Comparison of ENCODE assay signal across 6 fruit fly cellular contexts in the genomic region with DNA sequence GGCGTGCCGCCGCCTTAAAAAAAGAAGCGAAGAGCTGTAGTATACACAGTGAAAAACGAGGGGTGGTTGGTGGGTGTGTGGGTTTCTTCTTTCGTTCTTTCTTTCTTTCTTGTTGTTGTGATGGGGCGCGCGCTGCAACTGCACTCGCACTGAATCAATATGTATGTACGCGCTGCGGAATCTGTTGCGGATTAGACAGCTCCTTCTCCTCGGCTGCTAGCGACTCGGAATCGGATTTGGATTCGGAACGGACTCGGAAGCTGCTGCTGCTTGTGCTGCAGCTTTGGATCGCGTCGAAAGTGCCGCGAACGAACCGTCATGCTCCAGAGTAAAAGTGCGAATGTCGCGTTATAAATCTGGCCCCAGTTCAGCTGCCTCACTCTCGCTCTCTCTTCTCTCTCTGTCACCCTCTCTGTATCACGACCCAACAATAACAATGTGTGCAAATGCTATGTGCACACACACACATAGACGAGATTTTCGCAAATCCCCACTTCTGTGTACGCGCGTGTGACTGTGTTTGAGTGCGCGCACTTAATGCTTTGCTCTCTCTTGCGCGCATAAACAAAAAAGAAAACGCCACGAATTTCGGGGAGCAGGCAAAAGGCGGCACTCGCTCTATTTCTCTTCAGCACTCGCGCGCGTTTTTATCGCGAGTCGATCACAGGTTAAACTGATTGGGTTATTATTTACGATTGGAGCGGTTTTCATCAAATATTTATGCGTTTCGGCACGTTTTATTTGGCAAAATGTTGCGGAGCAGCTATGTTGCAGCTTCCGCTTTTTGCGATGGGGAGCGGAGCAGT.
TF ChIP-seq lines count a peak whose summit lies in the region.

No protein-coding gene starts in this region.

- no peak for TF ChIP-seq CTCF in whole organism, embryonic (GFP tag; optimal IDR thresholded peaks at IDR 0.05; lab: Kevin White, UChicago)

TF ChIP-seq in whole organism, 6 proteins besides CTCF, POLR2A, EP300 and RAD21:
- no peak for TF ChIP-seq psq (optimal IDR thresholded peaks at IDR 0.05; lab: Kevin White, UChicago)
- TF ChIP-seq CG8478 (optimal IDR thresholded peaks at IDR 0.05; lab: Kevin White, UChicago), result peak; percentile 2

TF ChIP-seq in whole organism, adult, 20 proteins besides CTCF, POLR2A, EP300 and RAD21 (continues in another document):
- TF ChIP-seq pad (GFP tag; optimal IDR thresholded peaks at IDR 0.05; lab: Kevin White, UChicago) (peak; percentile 57), toe (GFP tag; optimal IDR thresholded peaks at IDR 0.05; lab: Kevin White, UChicago) (no peak), ovo (GFP tag; optimal IDR thresholded peaks at IDR 0.05; lab: Kevin White, UChicago) (no peak), Clk (GFP tag; optimal IDR thresholded peaks at IDR 0.05; lab: Kevin White, UChicago) (no peak), cnc (optimal IDR thresholded peaks at IDR 0.05; lab: Kevin White, UChicago) (no peak), kay (GFP tag; lab: Kevin White, UChicago; ENCODE audit: borderline replicate concordance) (no peak), CG33017 (tag; optimal IDR thresholded peaks at IDR 0.05; lab: Kevin White, UChicago) (peak; percentile 15), bab1 (GFP tag; optimal IDR thresholded peaks at IDR 0.05; lab: Kevin White, UChicago) (peak; percentile 20), CG1620 (GFP tag; optimal IDR thresholded peaks at IDR 0.05; lab: Kevin White, UChicago) (peak; percentile 3), Hr96 (GFP tag; optimal IDR thresholded peaks at IDR 0.05; lab: Kevin White, UChicago) (no peak), Mnt (GFP tag; optimal IDR thresholded peaks at IDR 0.05; lab: Kevin White, UChicago) (peak; percentile 69), CG5204 (GFP tag; optimal IDR thresholded peaks at IDR 0.05; lab: Kevin White, UChicago) (no peak), cic (GFP tag; optimal IDR thresholded peaks at IDR 0.05; lab: Kevin White, UChicago) (peak; percentile 56), CG7101 (tag; optimal IDR thresholded peaks at IDR 0.05; lab: Kevin White, UChicago) (peak; percentile 31), CG7045 (GFP tag; optimal IDR thresholded peaks at IDR 0.05; lab: Kevin White, UChicago) (peak; percentile 47), tj (GFP tag; optimal IDR thresholded peaks at IDR 0.05; lab: Kevin White, UChicago) (peak; percentile 79)

TF ChIP-seq in whole organism, embryonic, 481 proteins besides CTCF, POLR2A, EP300 and RAD21 (continues in another document):
- TF ChIP-seq CG9727 (GFP tag; optimal IDR thresholded peaks at IDR 0.05; lab: Kevin White, UChicago), result peak; percentile 9
- TF ChIP-seq btn (GFP tag; optimal IDR thresholded peaks at IDR 0.05; lab: Kevin White, UChicago), result no peak
- TF ChIP-seq CG8281 (tag; optimal IDR thresholded peaks at IDR 0.05; lab: Kevin White, UChicago), result no peak
- peak; percentile 7; the same call in 1 of the 2 replicates for TF ChIP-seq al (GFP tag; IDR thresholded peaks at IDR 0.05; lab: Robert Waterston, UW)
- peak; percentile 22 for TF ChIP-seq Vsx1 (GFP tag; optimal IDR thresholded peaks at IDR 0.05; lab: Kevin White, UChicago)
- TF ChIP-seq CG3281 (GFP tag; optimal IDR thresholded peaks at IDR 0.05; lab: Kevin White, UChicago), result peak; percentile 6
- peak; percentile 2 for TF ChIP-seq BtbVII (GFP tag; optimal IDR thresholded peaks at IDR 0.05; lab: Kevin White, UChicago)
- TF ChIP-seq ken (GFP tag; IDR thresholded peaks at IDR 0.05; lab: Robert Waterston, UW), result 0 out of 3 replicates have a peak, but pooled peaks have one; percentile 7
- TF ChIP-seq chm (GFP tag; IDR thresholded peaks at IDR 0.05; lab: Robert Waterston, UW), result peak; percentile 63
- peak; percentile 46 for TF ChIP-seq CG4617 (GFP tag; optimal IDR thresholded peaks at IDR 0.05; lab: Kevin White, UChicago; ENCODE audit: borderline replicate concordance)
- peak; percentile 1 for TF ChIP-seq CG13296 (GFP tag; optimal IDR thresholded peaks at IDR 0.05; lab: Kevin White, UChicago)
- TF ChIP-seq Med (GFP tag; lab: Kevin White, UChicago), result peak; percentile 49
- no peak for TF ChIP-seq dysf (GFP tag; IDR thresholded peaks at IDR 0.05; lab: Robert Waterston, UW)
- TF ChIP-seq Eip74EF (GFP tag; optimal IDR thresholded peaks at IDR 0.05; lab: Kevin White, UChicago), result peak in 1 of 2 experiments; percentile 57
- no peak for TF ChIP-seq Atf-2 (GFP tag; optimal IDR thresholded peaks at IDR 0.05; lab: Kevin White, UChicago)
- no peak for TF ChIP-seq gcm (GFP tag; optimal IDR thresholded peaks at IDR 0.05; lab: Kevin White, UChicago)

TF ChIP-seq in whole organism, prepupa, 60 proteins besides CTCF, POLR2A, EP300 and RAD21 (continues in another document):
- peak; percentile 64 for TF ChIP-seq net (GFP tag; optimal IDR thresholded peaks at IDR 0.05; lab: Kevin White, UChicago)
- TF ChIP-seq CG1621 (tag; optimal IDR thresholded peaks at IDR 0.05; lab: Kevin White, UChicago), result peak; percentile 13
- peak; percentile 64 for TF ChIP-seq CG6854 (GFP tag; optimal IDR thresholded peaks at IDR 0.05; lab: Kevin White, UChicago)
- peak; percentile 18 for TF ChIP-seq CG10669 (GFP tag; optimal IDR thresholded peaks at IDR 0.05; lab: Kevin White, UChicago)
- peak; percentile 48 for TF ChIP-seq CG8119 (GFP tag; IDR thresholded peaks at IDR 0.05; lab: Robert Waterston, UW)
- TF ChIP-seq Blimp-1 (GFP tag; optimal IDR thresholded peaks at IDR 0.05; lab: Kevin White, UChicago), result peak; percentile 47
- TF ChIP-seq fd59A (GFP tag; optimal IDR thresholded peaks at IDR 0.05; lab: Kevin White, UChicago), result no peak
- TF ChIP-seq CG8319 (GFP tag; optimal IDR thresholded peaks at IDR 0.05; lab: Kevin White, UChicago), result no peak
- peak; percentile 53 for TF ChIP-seq Eip75B (GFP tag; optimal IDR thresholded peaks at IDR 0.05; lab: Kevin White, UChicago)
- TF ChIP-seq achi (GFP tag; optimal IDR thresholded peaks at IDR 0.05; lab: Kevin White, UChicago), result peak; percentile 25
- peak; percentile 32 for TF ChIP-seq CG6808 (GFP tag; optimal IDR thresholded peaks at IDR 0.05; lab: Kevin White, UChicago)
- TF ChIP-seq Hr38 (GFP tag; optimal IDR thresholded peaks at IDR 0.05; lab: Kevin White, UChicago), result no peak
- TF ChIP-seq Gug (GFP tag; IDR thresholded peaks at IDR 0.05; lab: Robert Waterston, UW), result peak; percentile 44; the same call in 1 of the 2 replicates
- peak; percentile 54 for TF ChIP-seq CG6276 (GFP tag; optimal IDR thresholded peaks at IDR 0.05; lab: Kevin White, UChicago)
- no peak for TF ChIP-seq salr (GFP tag; optimal IDR thresholded peaks at IDR 0.05; lab: Kevin White, UChicago)
- TF ChIP-seq CG3032 (tag; optimal IDR thresholded peaks at IDR 0.05; lab: Kevin White, UChicago), result peak; percentile 12
- TF ChIP-seq Eip78C (GFP tag; lab: Kevin White, UChicago), result peak; percentile 86

TF ChIP-seq in whole organism, pupa, 21 proteins besides CTCF, POLR2A, EP300 and RAD21:
- TF ChIP-seq CG8301 (tag; optimal IDR thresholded peaks at IDR 0.05; lab: Kevin White, UChicago) (no peak), fd96Ca (GFP tag; IDR thresholded peaks at IDR 0.05; lab: Robert Waterston, UW) (peak; percentile 51; the same call in 2 of the 3 replicates), CG15710 (tag; optimal IDR thresholded peaks at IDR 0.05; lab: Kevin White, UChicago) (peak; percentile 15), CG4496 (GFP tag; IDR thresholded peaks at IDR 0.05; lab: Robert Waterston, UW) (peak; percentile 71), EcR (GFP tag; optimal IDR thresholded peaks at IDR 0.05; lab: Kevin White, UChicago) (peak; percentile 61), CG32121 (GFP tag; IDR thresholded peaks at IDR 0.05; lab: Robert Waterston, UW) (peak; percentile 57; the same call in 1 of the 2 replicates), CG13204 (GFP tag; optimal IDR thresholded peaks at IDR 0.05; lab: Kevin White, UChicago) (peak; percentile 76), rn (GFP tag; IDR thresholded peaks at IDR 0.05; lab: Robert Waterston, UW) (no peak), gl (tag; optimal IDR thresholded peaks at IDR 0.05; lab: Kevin White, UChicago) (no peak), CG14655 (GFP tag; optimal IDR thresholded peaks at IDR 0.05; lab: Kevin White, UChicago) (no peak), CG9948 (tag; optimal IDR thresholded peaks at IDR 0.05; lab: Kevin White, UChicago) (no peak), Pif1B (GFP tag; optimal IDR thresholded peaks at IDR 0.05; lab: Kevin White, UChicago) (peak; percentile 66), CG8159 (tag; optimal IDR thresholded peaks at IDR 0.05; lab: Kevin White, UChicago) (peak; percentile 20), CG12605 (GFP tag; IDR thresholded peaks at IDR 0.05; lab: Robert Waterston, UW) (no peak), Ets98B (GFP tag; IDR thresholded peaks at IDR 0.05; lab: Robert Waterston, UW) (peak; percentile 61), Pif1A (GFP tag; optimal IDR thresholded peaks at IDR 0.05; lab: Kevin White, UChicago) (peak; percentile 20)
TF ChIP-seq in whole organism, pupa: peak in this region for 10.

TF ChIP-seq in whole organism, wandering third instar larva, 38 proteins besides CTCF, POLR2A, EP300 and RAD21:
- TF ChIP-seq N (GFP tag; optimal IDR thresholded peaks at IDR 0.05; lab: Kevin White, UChicago) (peak; percentile 4), Hnf4 (GFP tag; optimal IDR thresholded peaks at IDR 0.05; lab: Kevin White, UChicago) (no peak), dl (GFP tag; optimal IDR thresholded peaks at IDR 0.05; lab: Kevin White, UChicago; ENCODE audit: insufficient read depth in 1 of 2, partially characterized antibody in 2 of 2) (peak in 1 of 2 experiments; percentile 64), psq (GFP tag; optimal IDR thresholded peaks at IDR 0.05; lab: Kevin White, UChicago) (peak; percentile 43), Sp1 (GFP tag; optimal IDR thresholded peaks at IDR 0.05; lab: Kevin White, UChicago) (peak; percentile 46), h (GFP tag; optimal IDR thresholded peaks at IDR 0.05; lab: Kevin White, UChicago) (peak; percentile 64), Rel (GFP tag; optimal IDR thresholded peaks at IDR 0.05; lab: Kevin White, UChicago) (no peak), Rel (tag; optimal IDR thresholded peaks at IDR 0.05; lab: Kevin White, UChicago) (peak; percentile 89), woc (GFP tag; optimal IDR thresholded peaks at IDR 0.05; lab: Kevin White, UChicago) (peak; percentile 6), Dif (GFP tag; optimal IDR thresholded peaks at IDR 0.05; lab: Kevin White, UChicago; ENCODE audit: partially characterized antibody) (peak; percentile 90), Myc (optimal IDR thresholded peaks at IDR 0.05; lab: Kevin White, UChicago) (no peak), foxo (GFP tag; optimal IDR thresholded peaks at IDR 0.05; lab: Kevin White, UChicago) (peak in 1 of 2 experiments; percentile 40), tai (GFP tag; optimal IDR thresholded peaks at IDR 0.05; lab: Kevin White, UChicago) (no peak), pan (optimal IDR thresholded peaks at IDR 0.05; lab: Kevin White, UChicago) (no peak), fru (GFP tag; optimal IDR thresholded peaks at IDR 0.05; lab: Kevin White, UChicago) (peak; percentile 29), br (GFP tag; optimal IDR thresholded peaks at IDR 0.05; lab: Kevin White, UChicago) (peak; percentile 15), OdsH (GFP tag; optimal IDR thresholded peaks at IDR 0.05; lab: Kevin White, UChicago) (peak; percentile 10), Hr83 (GFP tag; optimal IDR thresholded peaks at IDR 0.05; lab: Kevin White, UChicago; ENCODE audit: poor library complexity, severe bottlenecking) (peak; percentile 65)
